Worm (Caenorhabditis elegans) whole organism, L4 larva: ENCODE data around the gene col-185.

Source experiments
- F26F4.8 ChIP-seq: fragments of 200-800 bp; sonication (Bioruptor generic); conservative IDR thresholded peaks from 2 replicates; pipeline ENCODE4 v1.3.6; 2022; ENCODE audit warnings: missing genetic modification characterization, missing compliant biosample characterization
- F37D6.2 ChIP-seq: sonication (generic microtip); optimal IDR thresholded peaks from 2 replicates; lab custom pipeline; 2016; ENCODE audit warnings: mild to moderate bottlenecking, missing genetic modification characterization, missing compliant biosample characterization
- F44E2.7 ChIP-seq: fragments of 200-800 bp; sonication (Bioruptor generic); IDR thresholded peaks from 2 replicates; pipeline ENCODE4 v2.1.2; 2022; ENCODE audit warnings: missing genetic modification characterization, missing compliant biosample characterization
- R02D3.7 ChIP-seq: fragments of 150-350 bp; sonication (generic microtip); optimal IDR thresholded peaks from 3 replicates; lab custom pipeline; 2014; ENCODE audit warnings: missing biosample characterization, missing genetic modification characterization
- T20F7.1 ChIP-seq: fragments of 200-800 bp; sonication (Bioruptor generic); optimal IDR thresholded peaks from 2 replicates; lab custom pipeline; 2018; ENCODE audit warnings: mild to moderate bottlenecking, missing genetic modification characterization, missing compliant biosample characterization
- Y48G9A.11 ChIP-seq: fragments of 200-800 bp; sonication (Bioruptor generic); IDR thresholded peaks from 2 replicates; pipeline ENCODE4 v1.3.6; 2022; ENCODE audit warnings: missing genetic modification reagents, missing genetic modification characterization, missing compliant biosample characterization
- aly-2 ChIP-seq: sonication (generic microtip); optimal IDR thresholded peaks from 2 replicates; lab custom pipeline; 2018; ENCODE audit warnings: missing biosample characterization, missing genetic modification characterization
- ama-1 ChIP-seq: fragments of 150-350 bp; optimal IDR thresholded peaks from 2 replicates; lab custom pipeline; 2014; ENCODE audit warnings: inconsistent platforms, mixed read lengths
- ceh-28 ChIP-seq: fragments of 150-350 bp; optimal IDR thresholded peaks from 2 replicates; lab custom pipeline; 2014; ENCODE audit warnings: missing biosample characterization, missing genetic modification reagents, missing genetic modification characterization
- ceh-32 ChIP-seq: sonication (generic microtip); optimal IDR thresholded peaks from 2 replicates; lab custom pipeline; 2016; ENCODE audit warnings: mild to moderate bottlenecking, missing genetic modification characterization, missing compliant biosample characterization; ENCODE audit not compliant: poor library complexity
- ceh-44 ChIP-seq: fragments of 200-800 bp; sonication (Bioruptor generic); IDR thresholded peaks from 2 replicates; pipeline ENCODE4 v1.3.6; 2022; ENCODE audit warnings: missing genetic modification reagents, missing genetic modification characterization, missing compliant biosample characterization
- ces-1 ChIP-seq: fragments of 150-350 bp; sonication (generic microtip); optimal IDR thresholded peaks from 4 replicates; lab custom pipeline; 2014; ENCODE audit warnings: missing biosample characterization, missing genetic modification reagents, missing genetic modification characterization
- daf-16 ChIP-seq, 3 experiments: sonication (generic microtip); optimal IDR thresholded peaks; 2 replicates each; lab custom pipeline; 2016 to 2017; ENCODE audit warnings: missing genetic modification characterization in 3 of 3, missing genetic modification reagents in 3 of 3, mild to moderate bottlenecking in 2 of 3, missing compliant biosample characterization in 2 of 3, missing biosample characterization in 1 of 3, moderate library complexity in 1 of 3
- daf-19 ChIP-seq: fragments of 200-800 bp; sonication (Bioruptor generic); conservative IDR thresholded peaks from 2 replicates; pipeline ENCODE4 v1.3.6; 2022; ENCODE audit warnings: missing genetic modification characterization, missing compliant biosample characterization
- daf-8 ChIP-seq: fragments of 200-800 bp; sonication (Bioruptor generic); IDR thresholded peaks from 2 replicates; pipeline ENCODE4 v1.3.6; 2022; ENCODE audit warnings: missing genetic modification characterization, missing compliant biosample characterization
- dmd-6 ChIP-seq: fragments of 200-800 bp; sonication (Bioruptor generic); IDR thresholded peaks from 2 replicates; pipeline ENCODE4 v1.3.6; 2022; ENCODE audit warnings: missing genetic modification reagents, missing genetic modification characterization, missing compliant biosample characterization
- dpl-1 ChIP-seq: fragments of 150-350 bp; optimal IDR thresholded peaks from 2 replicates; lab custom pipeline; 2014; ENCODE audit warnings: missing biosample characterization, missing genetic modification reagents, missing genetic modification characterization
- egl-27 ChIP-seq: sonication (generic microtip); optimal IDR thresholded peaks from 3 replicates; lab custom pipeline; 2017; ENCODE audit warnings: missing biosample characterization, missing genetic modification reagents, missing genetic modification characterization
- fkh-10 ChIP-seq: fragments of 150-350 bp; optimal IDR thresholded peaks from 2 replicates; lab custom pipeline; 2014; ENCODE audit warnings: missing biosample characterization, missing genetic modification reagents, missing genetic modification characterization
- fos-1 ChIP-seq: fragments of 150-350 bp; optimal IDR thresholded peaks from 2 replicates; lab custom pipeline; 2014; ENCODE audit warnings: missing biosample characterization, missing genetic modification characterization
- jun-1 ChIP-seq: fragments of 150-350 bp; optimal IDR thresholded peaks from 2 replicates; lab custom pipeline; 2014; ENCODE audit warnings: missing biosample characterization, missing genetic modification reagents, missing genetic modification characterization
- lin-38 ChIP-seq: fragments of 200-800 bp; sonication (Bioruptor generic); IDR thresholded peaks from 2 replicates; pipeline ENCODE4 v1.3.6; 2022; ENCODE audit warnings: missing genetic modification reagents, missing genetic modification characterization, missing compliant biosample characterization
- lin-39 ChIP-seq: fragments of 150-350 bp; optimal IDR thresholded peaks from 2 replicates; lab custom pipeline; 2014; ENCODE audit warnings: missing biosample characterization, missing genetic modification reagents, missing genetic modification characterization
- lir-3 ChIP-seq: sonication (generic microtip); optimal IDR thresholded peaks from 2 replicates; lab custom pipeline; 2016; ENCODE audit warnings: mild to moderate bottlenecking, missing genetic modification characterization, missing compliant biosample characterization
- lsy-2 ChIP-seq, 2 experiments: fragments of 150-350 bp in 1 of 2; sonication (generic microtip) in 1 of 2; optimal IDR thresholded peaks; 2 replicates each; lab custom pipeline; 2014 to 2017; ENCODE audit warnings: missing biosample characterization in 2 of 2, missing genetic modification characterization in 2 of 2
- madf-9 ChIP-seq: fragments of 200-800 bp; sonication (Bioruptor generic); conservative IDR thresholded peaks from 2 replicates; pipeline ENCODE4 v1.3.6; 2022; ENCODE audit warnings: missing genetic modification reagents, missing genetic modification characterization, missing compliant biosample characterization
- mep-1 ChIP-seq: fragments of 150-350 bp; sonication (generic microtip); optimal IDR thresholded peaks from 3 replicates; lab custom pipeline; 2014; ENCODE audit warnings: missing biosample characterization, missing genetic modification characterization
- mxl-3 ChIP-seq: fragments of 200-800 bp; sonication (Bioruptor generic); optimal IDR thresholded peaks from 2 replicates; lab custom pipeline; 2018; ENCODE audit warnings: mild to moderate bottlenecking, missing genetic modification characterization, missing compliant biosample characterization
- nhr-10 ChIP-seq: fragments of 150-350 bp; optimal IDR thresholded peaks from 2 replicates; lab custom pipeline; 2014; ENCODE audit warnings: missing biosample characterization, missing genetic modification characterization
- nhr-102 ChIP-seq: sonication (generic microtip); optimal IDR thresholded peaks from 2 replicates; lab custom pipeline; 2016; ENCODE audit warnings: mild to moderate bottlenecking, missing genetic modification characterization, moderate library complexity, missing compliant biosample characterization
- nhr-11 ChIP-seq: fragments of 150-350 bp; optimal IDR thresholded peaks from 2 replicates; lab custom pipeline; 2014; ENCODE audit warnings: missing biosample characterization, missing genetic modification characterization
- nhr-111 ChIP-seq: fragments of 200-800 bp; sonication (Bioruptor generic); optimal IDR thresholded peaks from 2 replicates; lab custom pipeline; 2018; ENCODE audit warnings: mild to moderate bottlenecking, missing genetic modification characterization, missing compliant biosample characterization
- nhr-48 ChIP-seq: sonication (generic microtip); optimal IDR thresholded peaks from 2 replicates; lab custom pipeline; 2016; ENCODE audit warnings: mild to moderate bottlenecking, missing genetic modification characterization, missing compliant biosample characterization
- nhr-6 ChIP-seq: fragments of 150-350 bp; optimal IDR thresholded peaks from 2 replicates; lab custom pipeline; 2014; ENCODE audit warnings: missing biosample characterization, missing genetic modification characterization
- php-3 ChIP-seq: fragments of 200-800 bp; sonication (Bioruptor generic); IDR thresholded peaks from 2 replicates; pipeline ENCODE4 v1.3.6; 2022; ENCODE audit warnings: missing genetic modification reagents, missing genetic modification characterization, missing compliant biosample characterization
- pqm-1 ChIP-seq: sonication (generic microtip); optimal IDR thresholded peaks from 2 replicates; lab custom pipeline; 2017; ENCODE audit warnings: missing biosample characterization, missing genetic modification characterization
- rbr-2 ChIP-seq: sonication (generic microtip); optimal IDR thresholded peaks from 2 replicates; lab custom pipeline; 2016; ENCODE audit warnings: missing genotype, missing genetic modification characterization, missing compliant biosample characterization
- saeg-2 ChIP-seq: fragments of 200-800 bp; sonication (Bioruptor generic); IDR thresholded peaks from 2 replicates; pipeline ENCODE4 v1.3.6; 2022; ENCODE audit warnings: missing genetic modification reagents, missing genetic modification characterization, missing compliant biosample characterization
- snpc-1.2 ChIP-seq: fragments of 200-800 bp; sonication (Bioruptor generic); IDR thresholded peaks from 2 replicates; pipeline ENCODE4 v1.3.6; 2022; ENCODE audit warnings: missing genetic modification reagents, missing genetic modification characterization, missing compliant biosample characterization
- snpc-4 ChIP-seq: fragments of 150-350 bp; optimal IDR thresholded peaks from 2 replicates; lab custom pipeline; 2014; ENCODE audit warnings: missing biosample characterization, missing genetic modification characterization
- spr-3 ChIP-seq: fragments of 200-800 bp; sonication (Bioruptor generic); optimal IDR thresholded peaks from 2 replicates; lab custom pipeline; 2018; ENCODE audit warnings: mild to moderate bottlenecking, missing genetic modification characterization, missing compliant biosample characterization
- tra-1 ChIP-seq: fragments of 200-800 bp; sonication (Bioruptor generic); IDR thresholded peaks from 2 replicates; pipeline ENCODE4 v1.3.6; 2022; ENCODE audit warnings: missing genetic modification reagents, missing genetic modification characterization, missing compliant biosample characterization
- unc-130 ChIP-seq: sonication (generic microtip); optimal IDR thresholded peaks from 2 replicates; lab custom pipeline; 2016; ENCODE audit warnings: missing genetic modification reagents, missing genetic modification characterization, missing compliant biosample characterization
- unc-62 ChIP-seq, 3 experiments: fragments of 150-350 bp in 1 of 3; sonication (generic microtip); optimal IDR thresholded peaks in 2 of 3; peaks in 1 of 3; 1 replicate in 1 of 3; 2 replicates in 2 of 3; lab custom pipeline; 2014 to 2017; ENCODE audit warnings: missing biosample characterization in 3 of 3, missing genetic modification characterization in 3 of 3, missing genetic modification reagents in 3 of 3, missing genotype in 1 of 3
- vab-7 ChIP-seq: fragments of 200-800 bp; sonication (Bioruptor generic); IDR thresholded peaks from 2 replicates; pipeline ENCODE4 v1.3.6; 2022; ENCODE audit warnings: missing genetic modification reagents, missing genetic modification characterization, missing compliant biosample characterization
- zfp-3 ChIP-seq: fragments of 200-800 bp; sonication (Bioruptor generic); conservative IDR thresholded peaks from 2 replicates; pipeline ENCODE4 v1.3.6; 2022; ENCODE audit warnings: missing genetic modification reagents, missing genetic modification characterization, missing compliant biosample characterization
- ztf-7 ChIP-seq: fragments of 150-350 bp; optimal IDR thresholded peaks from 2 replicates; lab custom pipeline; 2014; ENCODE audit warnings: missing biosample characterization, missing genetic modification characterization

Gene col-185

ce11 chrX:13518861-13519713 is 8.2 kb upstream of the col-185 start, which contains the start of the genes cdk-4 and F18H3.1 (continued):
- TF ChIP-seq nhr-10 (no peak), ceh-28 (no peak), Y48G9A.11 (GFP tag; lab: Robert Waterston, UW) (no peak), egl-27 (tag; lab: Kevin White, UChicago) (no peak), nhr-6 (tag; lab: Kevin White, UChicago) (no peak), vab-7 (GFP tag; lab: Robert Waterston, UW) (no peak), ama-1 (lab: Kevin White, UChicago) (no peak), madf-9 (GFP tag; lab: Robert Waterston, UW) (no peak), lir-3 (tag; lab: Kevin White, UChicago) (no peak), mxl-3 (no peak), jun-1 (tag; lab: Kevin White, UChicago) (no peak), pqm-1 (peak; percentile 4), nhr-102 (no peak), daf-16 (GFP tag; optimal IDR thresholded peaks at IDR 0.05; lab: Kevin White, UChicago) (no peak), daf-16 (tag; optimal IDR thresholded peaks at IDR 0.05; lab: Kevin White, UChicago) (peak; percentile 39), nhr-48 (tag; lab: Kevin White, UChicago) (no peak), dpl-1 (GFP tag; lab: Kevin White, UChicago) (peak; percentile 34), nhr-11 (tag; lab: Kevin White, UChicago) (peak; percentile 49), F37D6.2 (no peak), unc-62 (GFP tag; optimal IDR thresholded peaks at IDR 0.05 in 1 of 2; lab: Kevin White, UChicago) (peak in 1 of 2 experiments; percentile 99), unc-62 (tag; optimal IDR thresholded peaks at IDR 0.05; lab: Kevin White, UChicago) (no peak), T20F7.1 (GFP tag; lab: Kevin White, UChicago) (no peak), F26F4.8 (GFP tag; lab: Robert Waterston, UW) (no peak), php-3 (GFP tag; lab: Robert Waterston, UW) (no peak), fkh-10 (GFP tag; lab: Kevin White, UChicago) (no peak), ceh-44 (no peak), R02D3.7 (tag; lab: Kevin White, UChicago) (no peak), zfp-3 (GFP tag; lab: Robert Waterston, UW) (no peak), daf-19 (no peak), aly-2 (tag; lab: Kevin White, UChicago) (no peak), lsy-2 (tag; optimal IDR thresholded peaks at IDR 0.05; lab: Kevin White, UChicago) (peak in 1 of 2 experiments; percentile 59), spr-3 (GFP tag; lab: Kevin White, UChicago) (no peak), mep-1 (peak; percentile 30)

ce11 chrX:13514384-13514783 is 3.5 kb upstream of the col-185 start:
- TF ChIP-seq daf-8 (GFP tag; lab: Robert Waterston, UW) (no peak), rbr-2 (tag; lab: Kevin White, UChicago) (peak; percentile 93), unc-62 (GFP tag; optimal IDR thresholded peaks at IDR 0.05 in 1 of 2; lab: Kevin White, UChicago) (peak in 1 of 2 experiments; percentile 68), unc-62 (tag; optimal IDR thresholded peaks at IDR 0.05; lab: Kevin White, UChicago) (no peak), nhr-10 (peak; percentile 62), php-3 (GFP tag; lab: Robert Waterston, UW) (peak; percentile 66), lsy-2 (tag; optimal IDR thresholded peaks at IDR 0.05; lab: Kevin White, UChicago) (peak; percentile 76 to 93), snpc-4 (tag; lab: Kevin White, UChicago) (no peak), lin-39 (tag; lab: Kevin White, UChicago) (no peak), ztf-7 (tag; lab: Kevin White, UChicago) (peak; percentile 95), fos-1 (tag; lab: Kevin White, UChicago) (no peak), zfp-3 (GFP tag; lab: Robert Waterston, UW) (no peak), ceh-32 (tag; lab: Kevin White, UChicago) (peak; percentile 53), F44E2.7 (GFP tag; lab: Robert Waterston, UW) (no peak), daf-19 (no peak), nhr-48 (tag; lab: Kevin White, UChicago) (peak; percentile 82), nhr-111 (GFP tag; lab: Kevin White, UChicago) (no peak), lin-38 (peak; percentile 70), lir-3 (tag; lab: Kevin White, UChicago) (no peak), ces-1 (GFP tag; lab: Kevin White, UChicago) (peak; percentile 89), spr-3 (GFP tag; lab: Kevin White, UChicago) (peak; percentile 57), snpc-1.2 (GFP tag; lab: Robert Waterston, UW) (no peak), saeg-2 (GFP tag; lab: Robert Waterston, UW) (no peak), vab-7 (GFP tag; lab: Robert Waterston, UW) (peak; percentile 46; the same call in 1 of the 2 replicates), tra-1 (GFP tag; lab: Robert Waterston, UW) (peak; percentile 62; the same call in 1 of the 2 replicates), unc-130 (GFP tag; lab: Kevin White, UChicago) (no peak), ceh-44 (no peak), dmd-6 (GFP tag; lab: Robert Waterston, UW) (peak; percentile 83)
